Fruit fly (Drosophila melanogaster): ENCODE measurements around the gene Mau2.
A peak's percentile ranks its signal among the peaks of the same experiment; 100 is the strongest.

- TF ChIP-seq CTCF (optimal IDR thresholded peaks at IDR 0.05) (peak in 1 of 2 experiments; percentile 24), CG8478 (optimal IDR thresholded peaks at IDR 0.05) (no peak)
Measured at dm6 chr3R:15208712-15209499, at the start of gene Mau2, which contains the start of gene Spn88Eb.

All from S2 (cell line).